Worm (Caenorhabditis elegans) whole organism, late embryonic: Measurements from ENCODE around the gene dhs-28.

Experiments
- elt-2 ChIP-seq: sonication (generic microtip); optimal IDR thresholded peaks from 2 replicates; lab custom pipeline; 2016; ENCODE audit warnings: missing genetic modification reagents, missing genetic modification characterization, missing compliant biosample characterization
- sox-4 ChIP-seq: sonication (generic microtip); optimal IDR thresholded peaks from 2 replicates; lab custom pipeline; 2017; ENCODE audit warnings: mild to moderate bottlenecking, missing genetic modification characterization, inconsistent platforms, missing compliant biosample characterization

DNA sequence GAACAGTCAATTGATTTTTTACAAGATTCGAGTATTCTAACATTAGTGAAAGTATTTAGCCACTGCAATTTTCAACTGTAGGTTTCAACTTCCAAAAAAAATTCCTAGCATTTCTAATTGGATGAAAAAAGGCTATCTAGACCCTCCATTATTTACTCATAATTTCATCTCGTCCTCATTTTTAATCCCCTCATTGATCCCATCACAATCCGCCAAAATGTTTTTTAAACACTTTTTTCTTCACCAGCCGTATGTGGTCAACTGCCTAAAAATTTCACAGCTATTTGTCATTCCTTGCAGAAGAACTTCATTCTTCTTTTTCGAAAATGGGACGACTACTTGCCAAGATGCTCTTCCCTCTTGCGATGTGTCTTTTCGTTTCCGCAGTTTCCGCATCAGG, 35.1 kb downstream of the dhs-28 start, which contains the start of gene rig-3:
- no peak for TF ChIP-seq sox-4 (tag; lab: Kevin White, UChicago)
- TF ChIP-seq elt-2 = no peak
